Fruit fly (Drosophila melanogaster): ENCODE measurements around the gene CG31287.
A peak's percentile ranks its signal among the peaks of the same experiment; 100 is the strongest.

Gene CG31287

dm6 chr3R:16203025-16203421, at the start of gene CG31287, which contains the start of gene CG6126:
CG31287 (plus strand) TSS chr3R:16203371.
CG6126 (minus strand) TSS chr3R:16203083.
- no peak for TF ChIP-seq topi (GFP tag; optimal IDR thresholded peaks at IDR 0.05)
- TF ChIP-seq CG1621 (tag; optimal IDR thresholded peaks at IDR 0.05) = peak; percentile 7
- TF ChIP-seq Hr38 (GFP tag; optimal IDR thresholded peaks at IDR 0.05) = no peak
- TF ChIP-seq vri (GFP tag; optimal IDR thresholded peaks at IDR 0.05) = peak; percentile 6
- TF ChIP-seq CG15336 (GFP tag; IDR thresholded peaks at IDR 0.05) = 0 out of 2 replicates have a peak, but pooled peaks have one; percentile 16
- 0 out of 3 replicates have a peak, but pooled peaks have one; percentile 19 for TF ChIP-seq CG8119 (GFP tag; IDR thresholded peaks at IDR 0.05)
- TF ChIP-seq CG8319 (GFP tag; optimal IDR thresholded peaks at IDR 0.05) = peak; percentile 88
- peak; percentile 34 for TF ChIP-seq CG6854 (GFP tag; optimal IDR thresholded peaks at IDR 0.05)

- peak; percentile 20 for TF ChIP-seq lz (GFP tag; optimal IDR thresholded peaks at IDR 0.05)
- TF ChIP-seq Blimp-1 (GFP tag; optimal IDR thresholded peaks at IDR 0.05) = no peak
- no peak for TF ChIP-seq Sox14 (GFP tag; optimal IDR thresholded peaks at IDR 0.05)
- TF ChIP-seq Sox102F (GFP tag; optimal IDR thresholded peaks at IDR 0.05) = peak; percentile 54
- TF ChIP-seq Eip78C (GFP tag) = peak; percentile 73
- peak; percentile 39 for TF ChIP-seq CG3919 (GFP tag; optimal IDR thresholded peaks at IDR 0.05)
- peak; percentile 23 for TF ChIP-seq Met (GFP tag; optimal IDR thresholded peaks at IDR 0.05)
- TF ChIP-seq salr (GFP tag; optimal IDR thresholded peaks at IDR 0.05) = peak in 1 of 2 experiments; percentile 24
- TF ChIP-seq CG31627 (GFP tag; optimal IDR thresholded peaks at IDR 0.05) = peak; percentile 4
- no peak for TF ChIP-seq Hr38 (GFP tag; optimal IDR thresholded peaks at IDR 0.05)
- peak; percentile 1 for TF ChIP-seq CG3032 (tag; optimal IDR thresholded peaks at IDR 0.05)
- no peak for TF ChIP-seq svp (GFP tag)
- TF ChIP-seq Smox (GFP tag; optimal IDR thresholded peaks at IDR 0.05) = no peak
- TF ChIP-seq vri (GFP tag; optimal IDR thresholded peaks at IDR 0.05) = peak; percentile 77
- peak; percentile 3 to 47 for TF ChIP-seq ss (GFP tag; optimal IDR thresholded peaks at IDR 0.05)
- peak; percentile 73 for TF ChIP-seq CG15336 (GFP tag; IDR thresholded peaks at IDR 0.05)
- no peak for TF ChIP-seq Ets96B (tag; optimal IDR thresholded peaks at IDR 0.05)
- peak; percentile 4 for TF ChIP-seq pdm3 (GFP tag; optimal IDR thresholded peaks at IDR 0.05)
- peak; percentile 64 for TF ChIP-seq CG8632 (GFP tag; optimal IDR thresholded peaks at IDR 0.05)
- peak; percentile 59 for TF ChIP-seq CG34406 (GFP tag; optimal IDR thresholded peaks at IDR 0.05)
- peak; percentile 48 for TF ChIP-seq esn (GFP tag; optimal IDR thresholded peaks at IDR 0.05)
- TF ChIP-seq eg (GFP tag; IDR thresholded peaks at IDR 0.05) = peak; percentile 89
- TF ChIP-seq CG16779 (tag; optimal IDR thresholded peaks at IDR 0.05) = peak; percentile 24
- peak; percentile 37 for TF ChIP-seq acj6 (GFP tag; optimal IDR thresholded peaks at IDR 0.05)
- TF ChIP-seq CG11762 (GFP tag; optimal IDR thresholded peaks at IDR 0.05; ENCODE audit: insufficient read depth) = peak; percentile 10
- peak; percentile 23 for TF ChIP-seq CG6792 (GFP tag; optimal IDR thresholded peaks at IDR 0.05)
- peak; percentile 62 for TF ChIP-seq net (GFP tag; optimal IDR thresholded peaks at IDR 0.05)
- peak; percentile 43 for TF ChIP-seq CG10631 (GFP tag; optimal IDR thresholded peaks at IDR 0.05)
- peak; percentile 49 for TF ChIP-seq CG6276 (GFP tag; optimal IDR thresholded peaks at IDR 0.05)
- TF ChIP-seq Eip75B (GFP tag; optimal IDR thresholded peaks at IDR 0.05) = no peak
- TF ChIP-seq CG32006 (GFP tag; optimal IDR thresholded peaks at IDR 0.05) = peak; percentile 26
- TF ChIP-seq topi (GFP tag; optimal IDR thresholded peaks at IDR 0.05) = peak; percentile 38
- peak; percentile 41 for TF ChIP-seq OdsH (GFP tag; optimal IDR thresholded peaks at IDR 0.05)
- peak; percentile 49 for TF ChIP-seq achi (GFP tag; optimal IDR thresholded peaks at IDR 0.05)
- TF ChIP-seq CG10669 (GFP tag; optimal IDR thresholded peaks at IDR 0.05) = no peak
- peak; percentile 6 for TF ChIP-seq CG6854 (GFP tag; optimal IDR thresholded peaks at IDR 0.05)
- TF ChIP-seq Hr4 (GFP tag; optimal IDR thresholded peaks at IDR 0.05) = no peak
- peak; percentile 38 for TF ChIP-seq Lpt (GFP tag; optimal IDR thresholded peaks at IDR 0.05)
- peak; percentile 81 for TF ChIP-seq CG6163 (GFP tag; IDR thresholded peaks at IDR 0.05)
- peak; percentile 4 for TF ChIP-seq CG6808 (GFP tag; optimal IDR thresholded peaks at IDR 0.05)
- peak; percentile 50; the same call in 2 of the 3 replicates for TF ChIP-seq CG8119 (GFP tag; IDR thresholded peaks at IDR 0.05)
These were observed 48.9 kb upstream of the CG31287 start for dm6 chr3R:16154263-16154662.

Data from whole organism, prepupa.